Fruit fly (Drosophila melanogaster) whole organism, embryonic: ENCODE results near the gene CG12171.
A peak's percentile ranks its signal among the peaks of the same experiment; 100 is the strongest.

Experiments
- Aef1 ChIP-seq: fragments of 200-800 bp; sonication (Bioruptor generic); IDR thresholded peaks from 3 replicates; pipeline ENCODE4 v1.3.6; 2022; ENCODE audit warnings: missing biosample characterization, missing genetic modification characterization
- Atf6 ChIP-seq: fragments of 200-800 bp; sonication (Bioruptor generic); IDR thresholded peaks from 2 replicates; pipeline ENCODE4 v1.3.6; 2022; ENCODE audit warnings: missing biosample characterization, missing genetic modification characterization
- CG12236 ChIP-seq: fragments of 200-800 bp; sonication (Bioruptor generic); optimal IDR thresholded peaks from 2 replicates; lab custom pipeline; 2016; ENCODE audit warnings: missing biosample characterization, missing genetic modification characterization
- CG12942 ChIP-seq: fragments of 200-800 bp; sonication (Bioruptor generic); optimal IDR thresholded peaks from 3 replicates; lab custom pipeline; 2016; ENCODE audit warnings: missing biosample characterization, missing genetic modification characterization
- CG14014 ChIP-seq: fragments of 200-800 bp; sonication (Bioruptor generic); IDR thresholded peaks from 2 replicates; pipeline ENCODE4 v1.3.6; 2022; ENCODE audit warnings: missing biosample characterization, missing genetic modification characterization
- CG15514 ChIP-seq: fragments of 200-800 bp; sonication (Bioruptor generic); optimal IDR thresholded peaks from 3 replicates; lab custom pipeline; 2017; ENCODE audit warnings: missing biosample characterization, missing genetic modification characterization, mild to moderate bottlenecking, moderate library complexity, missing genetic modification reagents
- CG1602 ChIP-seq: fragments of 200-800 bp; sonication (Bioruptor generic); optimal IDR thresholded peaks from 3 replicates; lab custom pipeline; 2016; ENCODE audit warnings: missing biosample characterization, missing genetic modification characterization
- CG17361 ChIP-seq: fragments of 200-800 bp; sonication (Bioruptor generic); IDR thresholded peaks from 3 replicates; pipeline ENCODE4 v1.3.6; 2022; ENCODE audit warnings: missing biosample characterization, missing genetic modification characterization
- CG2199 ChIP-seq: fragments of 200-800 bp; sonication (Bioruptor generic); IDR thresholded peaks from 3 replicates; pipeline ENCODE4 v1.3.6; 2022; ENCODE audit warnings: missing biosample characterization, missing genetic modification characterization
- CG4282 ChIP-seq: fragments of 200-800 bp; sonication (Bioruptor generic); optimal IDR thresholded peaks from 2 replicates; lab custom pipeline; 2016; ENCODE audit warnings: missing biosample characterization, missing genetic modification characterization
- CG4328 ChIP-seq: fragments of 200-800 bp; sonication (Bioruptor generic); optimal IDR thresholded peaks from 3 replicates; lab custom pipeline; 2017; ENCODE audit warnings: missing biosample characterization, missing genetic modification reagents, missing genetic modification characterization
- CG4424 ChIP-seq: fragments of 200-800 bp; sonication (Bioruptor generic); optimal IDR thresholded peaks from 3 replicates; lab custom pipeline; 2016; ENCODE audit warnings: missing biosample characterization, missing genetic modification characterization
- CG6272 ChIP-seq: fragments of 200-800 bp; sonication (Bioruptor generic); IDR thresholded peaks from 2 replicates; pipeline ENCODE4 v1.3.6; 2022; ENCODE audit warnings: missing biosample characterization, missing genetic modification characterization
- CG6854 ChIP-seq: fragments of 200-800 bp; sonication (Bioruptor generic); optimal IDR thresholded peaks from 3 replicates; lab custom pipeline; 2017; ENCODE audit warnings: missing biosample characterization, mild to moderate bottlenecking, missing genetic modification characterization
- CG8944 ChIP-seq: fragments of 200-800 bp; sonication (Bioruptor generic); optimal IDR thresholded peaks from 3 replicates; lab custom pipeline; 2016; ENCODE audit warnings: missing biosample characterization, missing genetic modification characterization
- Dp ChIP-seq: fragments of 200-800 bp; sonication (Bioruptor generic); optimal IDR thresholded peaks from 2 replicates; lab custom pipeline; 2018; ENCODE audit warnings: missing biosample characterization, mild to moderate bottlenecking, missing genetic modification characterization, moderate library complexity
- E2f1 ChIP-seq: fragments of 200-800 bp; sonication (Bioruptor generic); IDR thresholded peaks from 2 replicates; pipeline ENCODE4 v1.3.6; 2022; ENCODE audit warnings: missing biosample characterization, missing genetic modification characterization
- Elba2 ChIP-seq: fragments of 200-800 bp; sonication (Bioruptor generic); optimal IDR thresholded peaks from 3 replicates; lab custom pipeline; 2016; ENCODE audit warnings: missing biosample characterization, missing genetic modification characterization
- Fer2 ChIP-seq: fragments of 200-800 bp; sonication (Bioruptor generic); optimal IDR thresholded peaks from 2 replicates; lab custom pipeline; 2018; ENCODE audit warnings: missing biosample characterization, mild to moderate bottlenecking, missing genetic modification characterization, moderate library complexity
- HHEX ChIP-seq: fragments of 200-800 bp; sonication (Bioruptor generic); optimal IDR thresholded peaks from 3 replicates; lab custom pipeline; 2017; ENCODE audit warnings: missing biosample characterization, mild to moderate bottlenecking, missing genetic modification characterization, missing genetic modification reagents
- HLH54F ChIP-seq: fragments of 200-800 bp; sonication (Bioruptor generic); optimal IDR thresholded peaks from 3 replicates; lab custom pipeline; 2016; ENCODE audit warnings: missing biosample characterization, missing genetic modification characterization
- Hey ChIP-seq: fragments of 200-800 bp; sonication (Bioruptor generic); optimal IDR thresholded peaks from 3 replicates; lab custom pipeline; 2018; ENCODE audit warnings: missing biosample characterization, mild to moderate bottlenecking, missing genetic modification characterization
- Kr ChIP-seq: fragments of 200-800 bp; sonication (Bioruptor generic); optimal IDR thresholded peaks from 2 replicates; lab custom pipeline; 2017; ENCODE audit warnings: missing biosample characterization, mild to moderate bottlenecking, missing genetic modification characterization
- Med ChIP-seq: fragments of 200-800 bp; sonication (Bioruptor generic); peaks from one replicate; lab custom pipeline; 2016; ENCODE audit warnings: missing biosample characterization, missing genetic modification characterization, mild to moderate bottlenecking, inconsistent platforms, moderate library complexity
- Neu2 ChIP-seq: fragments of 200-800 bp; sonication (Bioruptor generic); optimal IDR thresholded peaks from 3 replicates; lab custom pipeline; 2016; ENCODE audit warnings: missing biosample characterization, missing genetic modification characterization, borderline replicate concordance
- Nf-YC ChIP-seq: fragments of 200-800 bp; optimal IDR thresholded peaks from 3 replicates; lab custom pipeline; 2019; ENCODE audit warnings: missing biosample characterization, mild to moderate bottlenecking, missing genetic modification characterization, moderate library complexity
- Opbp ChIP-seq: fragments of 200-800 bp; sonication (Bioruptor generic); IDR thresholded peaks from 3 replicates; pipeline ENCODE4 v1.3.6; 2022; ENCODE audit warnings: missing biosample characterization, missing genetic modification characterization; ENCODE audit not compliant: partially characterized antibody
- Ravus ChIP-seq: fragments of 200-800 bp; sonication (Bioruptor generic); IDR thresholded peaks from 2 replicates; pipeline ENCODE4 v1.3.6; 2022; ENCODE audit warnings: missing biosample characterization, missing genetic modification characterization
- Sox102F ChIP-seq: fragments of 200-800 bp; sonication (Bioruptor generic); optimal IDR thresholded peaks from 2 replicates; lab custom pipeline; 2018; ENCODE audit warnings: missing biosample characterization, mild to moderate bottlenecking, missing genetic modification characterization, moderate library complexity
- ato ChIP-seq: fragments of 200-800 bp; sonication (Bioruptor generic); IDR thresholded peaks from 2 replicates; pipeline ENCODE4 v1.3.6; 2022; ENCODE audit warnings: missing biosample characterization, missing genetic modification characterization; ENCODE audit not compliant: partially characterized antibody
- bsh ChIP-seq, 2 experiments: fragments of 200-800 bp; sonication (Bioruptor generic); optimal IDR thresholded peaks; 2 replicates each; lab custom pipeline; 2017 to 2018; ENCODE audit warnings: mild to moderate bottlenecking in 2 of 2, missing biosample characterization in 2 of 2, missing genetic modification characterization in 2 of 2, moderate library complexity in 1 of 2
- btn ChIP-seq: fragments of 200-800 bp; sonication (Bioruptor generic); optimal IDR thresholded peaks from 2 replicates; lab custom pipeline; 2016; ENCODE audit warnings: missing biosample characterization, missing genetic modification characterization
- dpn ChIP-seq, 2 experiments: fragments of 200-800 bp; sonication (Bioruptor generic); optimal IDR thresholded peaks; 3 replicates each; lab custom pipeline; 2016; ENCODE audit warnings: missing biosample characterization in 2 of 2, missing genetic modification characterization in 2 of 2
- fd96Cb ChIP-seq: fragments of 200-800 bp; sonication (Bioruptor generic); optimal IDR thresholded peaks from 2 replicates; lab custom pipeline; 2018; ENCODE audit warnings: missing biosample characterization, mild to moderate bottlenecking, missing genetic modification characterization, moderate library complexity
- her ChIP-seq: fragments of 200-800 bp; sonication (Bioruptor generic); optimal IDR thresholded peaks from 2 replicates; lab custom pipeline; 2016; ENCODE audit warnings: missing biosample characterization, missing genetic modification characterization
- ind ChIP-seq: fragments of 200-800 bp; sonication (Bioruptor generic); optimal IDR thresholded peaks from 3 replicates; lab custom pipeline; 2016; ENCODE audit warnings: missing biosample characterization, missing genetic modification characterization
- insv ChIP-seq, 2 experiments: fragments of 200-800 bp; sonication (Bioruptor generic); optimal IDR thresholded peaks; 3 replicates each; lab custom pipeline; 2016 to 2018; ENCODE audit warnings: missing biosample characterization in 2 of 2, missing genetic modification characterization in 2 of 2
- inv ChIP-seq: fragments of 200-800 bp; sonication (Bioruptor generic); IDR thresholded peaks from 2 replicates; pipeline ENCODE4 v1.3.6; 2022; ENCODE audit warnings: missing biosample characterization, missing genetic modification characterization; ENCODE audit not compliant: partially characterized antibody
- kah ChIP-seq: fragments of 200-800 bp; sonication (Bioruptor generic); optimal IDR thresholded peaks from 2 replicates; lab custom pipeline; 2018; ENCODE audit warnings: missing biosample characterization, mild to moderate bottlenecking, missing genetic modification characterization
- luna ChIP-seq: fragments of 200-800 bp; sonication (Bioruptor generic); optimal IDR thresholded peaks from 2 replicates; lab custom pipeline; 2016; ENCODE audit warnings: missing biosample characterization, missing genetic modification characterization
- nmo ChIP-seq: fragments of 200-800 bp; sonication (Bioruptor generic); optimal IDR thresholded peaks from 2 replicates; lab custom pipeline; 2018; ENCODE audit warnings: missing biosample characterization, mild to moderate bottlenecking, missing genetic modification characterization, moderate library complexity
- org-1 ChIP-seq: fragments of 200-800 bp; sonication (Bioruptor generic); optimal IDR thresholded peaks from 2 replicates; lab custom pipeline; 2017; ENCODE audit warnings: missing biosample characterization, missing genetic modification characterization
- rib ChIP-seq: fragments of 200-800 bp; sonication (Bioruptor generic); IDR thresholded peaks from 2 replicates; pipeline ENCODE4 v1.3.6; 2022; ENCODE audit warnings: missing biosample characterization, missing genetic modification characterization
- salm ChIP-seq: fragments of 200-800 bp; sonication (Bioruptor generic); optimal IDR thresholded peaks from 2 replicates; lab custom pipeline; 2018; ENCODE audit warnings: missing biosample characterization, mild to moderate bottlenecking, missing genetic modification characterization
- sd ChIP-seq: fragments of 200-800 bp; sonication (Bioruptor generic); optimal IDR thresholded peaks from 3 replicates; lab custom pipeline; 2018; ENCODE audit warnings: missing biosample characterization, mild to moderate bottlenecking, missing genetic modification characterization, moderate library complexity
- sens ChIP-seq: fragments of 200-800 bp; sonication (Bioruptor generic); peaks from one replicate; lab custom pipeline; 2016; ENCODE audit warnings: missing biosample characterization, missing genetic modification characterization
- so ChIP-seq: fragments of 200-800 bp; sonication (Bioruptor generic); IDR thresholded peaks from 3 replicates; pipeline ENCODE4 v1.3.6; 2022; ENCODE audit warnings: missing biosample characterization, missing genetic modification characterization
- tap ChIP-seq: fragments of 200-800 bp; optimal IDR thresholded peaks from 3 replicates; lab custom pipeline; 2019; ENCODE audit warnings: missing biosample characterization, mild to moderate bottlenecking, missing genetic modification characterization, moderate library complexity
- tio ChIP-seq: fragments of 200-800 bp; sonication (Bioruptor generic); optimal IDR thresholded peaks from 2 replicates; lab custom pipeline; 2017; ENCODE audit warnings: missing biosample characterization, missing genetic modification characterization, inconsistent platforms
- usp ChIP-seq: fragments of >200 bp; optimal IDR thresholded peaks from 2 replicates; lab custom pipeline; 2017; ENCODE audit warnings: missing biosample characterization, missing genetic modification characterization
- yki ChIP-seq: fragments of >200 bp; optimal IDR thresholded peaks from 3 replicates; lab custom pipeline; 2018

Gene CG12171

DNA sequence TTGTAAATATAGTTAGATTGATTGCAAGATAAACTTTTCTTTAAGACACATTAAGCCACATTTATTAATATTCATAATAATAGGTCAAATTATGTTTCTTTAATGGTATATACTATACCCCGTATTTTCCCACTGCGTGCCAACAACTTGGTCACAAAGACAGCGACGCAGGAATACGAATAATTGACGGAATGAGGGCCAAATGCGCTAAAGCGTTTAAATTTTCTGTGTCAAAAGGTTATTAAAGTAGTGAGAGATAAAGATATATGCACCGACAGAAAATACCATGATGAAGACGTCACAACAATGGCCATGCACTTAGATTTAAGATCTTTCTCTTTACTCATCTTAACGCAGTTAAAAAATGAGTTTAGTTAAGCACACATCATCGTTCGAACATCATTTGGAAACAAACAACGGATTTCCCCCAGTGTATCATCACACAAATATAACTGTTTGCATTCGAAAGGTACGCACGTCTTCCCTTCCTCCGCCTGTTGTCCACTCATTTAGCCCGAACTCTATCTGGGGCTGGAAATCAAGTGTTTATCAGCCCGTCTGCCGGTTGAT lies 13.0 kb upstream of the CG12171 start (continued):
- TF ChIP-seq tap (tag; lab: Kevin White, UChicago) (peak; percentile 47), inv (GFP tag; lab: Robert Waterston, UW) (no peak), HLH54F (peak; percentile 30), CG17361 (peak; percentile 88), CG2199 (no peak), Dp (GFP tag; lab: Kevin White, UChicago) (no peak), insv (GFP tag; optimal IDR thresholded peaks at IDR 0.05; lab: Kevin White, UChicago) (no peak), Atf6 (GFP tag; lab: Robert Waterston, UW) (peak; percentile 57; the same call in 1 of the 2 replicates), kah (no peak), Hey (tag; lab: Kevin White, UChicago) (no peak), CG4282 (GFP tag; lab: Kevin White, UChicago) (no peak), dpn (GFP tag; optimal IDR thresholded peaks at IDR 0.05; lab: Kevin White, UChicago) (peak; percentile 72 to 73), CG1602 (GFP tag; lab: Kevin White, UChicago) (peak; percentile 48), CG12942 (GFP tag; lab: Kevin White, UChicago) (peak; percentile 6), nmo (GFP tag; lab: Kevin White, UChicago) (peak; percentile 76), sd (tag; lab: Kevin White, UChicago) (no peak), CG15514 (GFP tag; lab: Kevin White, UChicago) (peak; percentile 37), her (GFP tag; lab: Kevin White, UChicago) (peak; percentile 44), btn (GFP tag; lab: Kevin White, UChicago) (peak; percentile 50), Aef1 (GFP tag; lab: Robert Waterston, UW) (peak; percentile 30; the same call in 1 of the 3 replicates), Opbp (GFP tag; lab: Robert Waterston, UW) (no peak), rib (GFP tag; lab: Robert Waterston, UW) (no peak), Fer2 (tag; lab: Kevin White, UChicago) (no peak), fd96Cb (tag; lab: Kevin White, UChicago) (peak; percentile 70), Neu2 (GFP tag; lab: Kevin White, UChicago) (no peak), E2f1 (GFP tag; lab: Robert Waterston, UW) (peak; percentile 23; the same call in 1 of the 2 replicates), yki (lab: Kevin White, UChicago) (no peak), CG6854 (GFP tag; lab: Kevin White, UChicago) (no peak), luna (GFP tag; lab: Kevin White, UChicago) (peak; percentile 21), ind (GFP tag; lab: Kevin White, UChicago) (peak; percentile 68), org-1 (GFP tag; lab: Kevin White, UChicago) (peak; percentile 69), CG6272 (GFP tag; lab: Robert Waterston, UW) (peak; percentile 45), CG14014 (GFP tag; lab: Robert Waterston, UW) (peak; percentile 43; the same call in 1 of the 2 replicates), Sox102F (GFP tag; lab: Kevin White, UChicago) (peak; percentile 73), so (GFP tag; lab: Robert Waterston, UW) (peak; percentile 44; the same call in 1 of the 3 replicates), salm (tag; lab: Kevin White, UChicago) (peak; percentile 16), CG4424 (GFP tag; lab: Kevin White, UChicago) (peak; percentile 80), Elba2 (no peak), ato (GFP tag; lab: Robert Waterston, UW) (no peak), CG8944 (GFP tag; lab: Kevin White, UChicago) (peak; percentile 52), sens (GFP tag; lab: Kevin White, UChicago) (peak; percentile 93), tio (GFP tag; lab: Kevin White, UChicago) (peak; percentile 77), Med (GFP tag; lab: Kevin White, UChicago) (peak; percentile 94), CG12236 (peak; percentile 56), HHEX (peak; percentile 69), CG4328 (GFP tag; lab: Kevin White, UChicago) (no peak), bsh (GFP tag; optimal IDR thresholded peaks at IDR 0.05; lab: Kevin White, UChicago) (peak in 1 of 2 experiments; percentile 65), Ravus (GFP tag; lab: Robert Waterston, UW) (no peak; the same call in 1 of the 2 replicates), usp (no peak), Nf-YC (tag; lab: Kevin White, UChicago) (peak; percentile 31), Kr (GFP tag; lab: Kevin White, UChicago) (no peak)
